Fruit fly (Drosophila melanogaster) whole organism, embryonic: ENCODE results near the gene Bug22.

Experiments used
- BEAF-32 ChIP-seq: fragments of 200-800 bp; sonication (Bioruptor generic); optimal IDR thresholded peaks from 3 replicates; lab custom pipeline; 2017; ENCODE audit warnings: missing biosample characterization, missing genetic modification characterization, mild to moderate bottlenecking, moderate library complexity, missing genetic modification reagents
- Bgb ChIP-seq: fragments of 200-800 bp; sonication (Bioruptor generic); IDR thresholded peaks from 2 replicates; pipeline ENCODE4 v1.3.6; 2022; ENCODE audit warnings: missing biosample characterization, missing genetic modification characterization; ENCODE audit not compliant: partially characterized antibody
- CG10267 ChIP-seq: fragments of 200-800 bp; sonication (Bioruptor generic); optimal IDR thresholded peaks from 2 replicates; lab custom pipeline; 2018; ENCODE audit warnings: missing biosample characterization, mild to moderate bottlenecking, missing genetic modification characterization, moderate library complexity
- CG12659 ChIP-seq: fragments of 200-800 bp; sonication (Bioruptor generic); optimal IDR thresholded peaks from 3 replicates; lab custom pipeline; 2017; ENCODE audit warnings: mild to moderate bottlenecking, missing biosample characterization, missing genetic modification reagents, missing genetic modification characterization
- CG15011 ChIP-seq: fragments of 200-800 bp; sonication (Bioruptor generic); optimal IDR thresholded peaks from 3 replicates; lab custom pipeline; 2018; ENCODE audit warnings: missing biosample characterization, mild to moderate bottlenecking, missing genetic modification characterization
- CG17568 ChIP-seq: fragments of 200-800 bp; sonication (Bioruptor generic); optimal IDR thresholded peaks from 2 replicates; lab custom pipeline; 2018; ENCODE audit warnings: missing biosample characterization, mild to moderate bottlenecking, missing genetic modification characterization, moderate library complexity
- CG1792 ChIP-seq: fragments of 200-800 bp; sonication (Bioruptor generic); optimal IDR thresholded peaks from 2 replicates; lab custom pipeline; 2016; ENCODE audit warnings: missing biosample characterization, missing genetic modification characterization
- CG2120 ChIP-seq: fragments of 200-800 bp; sonication (Bioruptor generic); optimal IDR thresholded peaks from 3 replicates; lab custom pipeline; 2016; ENCODE audit warnings: missing biosample characterization, missing genetic modification characterization
- CG2129 ChIP-seq: fragments of 200-800 bp; sonication (Bioruptor generic); IDR thresholded peaks from 2 replicates; pipeline ENCODE4 v1.3.6; 2022; ENCODE audit warnings: missing biosample characterization, missing genetic modification characterization; ENCODE audit not compliant: partially characterized antibody
- CG30020 ChIP-seq: fragments of 200-800 bp; optimal IDR thresholded peaks from 2 replicates; lab custom pipeline; 2019; ENCODE audit warnings: missing biosample characterization, mild to moderate bottlenecking, missing genetic modification characterization, moderate library complexity
- CG34224 ChIP-seq: fragments of 200-800 bp; sonication (Bioruptor generic); IDR thresholded peaks from 3 replicates; pipeline ENCODE4 v1.3.6; 2022; ENCODE audit warnings: missing biosample characterization, missing genetic modification characterization; ENCODE audit not compliant: partially characterized antibody
- CG3995 ChIP-seq: fragments of 200-800 bp; sonication (Bioruptor generic); optimal IDR thresholded peaks from 3 replicates; lab custom pipeline; 2016; ENCODE audit warnings: missing biosample characterization, missing genetic modification characterization
- CG8290 ChIP-seq, 3 experiments: fragments of 200-800 bp; sonication (Bioruptor generic); optimal IDR thresholded peaks; 2 replicates each; lab custom pipeline; 2016 to 2019; ENCODE audit warnings: missing biosample characterization in 3 of 3, missing genetic modification characterization in 3 of 3, mild to moderate bottlenecking in 2 of 3, moderate library complexity in 1 of 3
- CG8924 ChIP-seq: fragments of 200-800 bp; optimal IDR thresholded peaks from 3 replicates; lab custom pipeline; 2019; ENCODE audit warnings: missing biosample characterization, mild to moderate bottlenecking, missing genetic modification characterization, moderate library complexity
- Dll ChIP-seq: fragments of 200-800 bp; sonication (Bioruptor generic); IDR thresholded peaks from 4 replicates; pipeline ENCODE4 v1.3.6; 2022; ENCODE audit warnings: missing biosample characterization, missing genetic modification characterization; ENCODE audit not compliant: partially characterized antibody
- Doc3 ChIP-seq: fragments of 200-800 bp; sonication (Bioruptor generic); IDR thresholded peaks from 3 replicates; pipeline ENCODE4 v1.3.6; 2022; ENCODE audit warnings: missing biosample characterization, missing genetic modification characterization; ENCODE audit not compliant: partially characterized antibody
- Dref ChIP-seq: fragments of 200-800 bp; sonication (Bioruptor generic); IDR thresholded peaks from 2 replicates; pipeline ENCODE4 v1.3.6; 2022; ENCODE audit warnings: missing biosample characterization, missing genetic modification characterization
- E2f2 ChIP-seq: fragments of 200-800 bp; sonication (Bioruptor generic); IDR thresholded peaks from 2 replicates; pipeline ENCODE4 v1.3.6; 2022; ENCODE audit warnings: missing biosample characterization, missing genetic modification characterization
- Hmr ChIP-seq: fragments of 200-800 bp; sonication (Bioruptor generic); optimal IDR thresholded peaks from 3 replicates; lab custom pipeline; 2017; ENCODE audit warnings: mild to moderate bottlenecking, missing biosample characterization, missing genetic modification reagents, missing genetic modification characterization
- Hr39 ChIP-seq: fragments of >200 bp; optimal IDR thresholded peaks from 2 replicates; lab custom pipeline; 2017
- MBD-R2 ChIP-seq: fragments of 200-800 bp; sonication (Bioruptor generic); IDR thresholded peaks from 2 replicates; pipeline ENCODE4 v1.3.6; 2022; ENCODE audit warnings: missing biosample characterization, missing genetic modification characterization
- MESR4 ChIP-seq: fragments of 200-800 bp; sonication (Bioruptor generic); optimal IDR thresholded peaks from 2 replicates; lab custom pipeline; 2018; ENCODE audit warnings: missing biosample characterization, mild to moderate bottlenecking, missing genetic modification characterization, moderate library complexity
- Opbp ChIP-seq: fragments of 200-800 bp; sonication (Bioruptor generic); IDR thresholded peaks from 3 replicates; pipeline ENCODE4 v1.3.6; 2022; ENCODE audit warnings: missing biosample characterization, missing genetic modification characterization; ENCODE audit not compliant: partially characterized antibody
- Six4 ChIP-seq: fragments of 200-800 bp; sonication (Bioruptor generic); optimal IDR thresholded peaks from 2 replicates; lab custom pipeline; 2016; ENCODE audit warnings: missing biosample characterization, missing genetic modification characterization
- Sox100B ChIP-seq: fragments of 200-800 bp; sonication (Bioruptor generic); optimal IDR thresholded peaks from 3 replicates; lab custom pipeline; 2018; ENCODE audit warnings: missing biosample characterization, mild to moderate bottlenecking, missing genetic modification characterization
- Sry-δ ChIP-seq: fragments of 200-800 bp; sonication (Bioruptor generic); optimal IDR thresholded peaks from 2 replicates; lab custom pipeline; 2016; ENCODE audit warnings: missing biosample characterization, missing genetic modification characterization
- Ssrp ChIP-seq: fragments of 200-800 bp; sonication (Bioruptor generic); optimal IDR thresholded peaks from 2 replicates; lab custom pipeline; 2018; ENCODE audit warnings: missing biosample characterization, mild to moderate bottlenecking, missing genetic modification characterization, moderate library complexity
- Trl ChIP-seq, 3 experiments: fragments of >200 bp in 2 of 3; fragments of 200-800 bp in 1 of 3; sonication (Bioruptor generic) in 1 of 3; optimal IDR thresholded peaks; 2 replicates in 1 of 3; 3 replicates in 2 of 3; lab custom pipeline; 2016 to 2017; ENCODE audit warnings: missing biosample characterization in 1 of 3, missing genetic modification characterization in 1 of 3
- bbx ChIP-seq: fragments of 200-800 bp; sonication (Bioruptor generic); IDR thresholded peaks from 2 replicates; pipeline ENCODE4 v1.3.6; 2022; ENCODE audit warnings: missing biosample characterization, missing genetic modification characterization; ENCODE audit not compliant: partially characterized antibody
- fd64A ChIP-seq: fragments of 200-800 bp; sonication (Bioruptor generic); optimal IDR thresholded peaks from 3 replicates; lab custom pipeline; 2018; ENCODE audit warnings: missing biosample characterization, mild to moderate bottlenecking, missing genetic modification characterization
- hb ChIP-seq: fragments of 200-800 bp; sonication (Bioruptor generic); IDR thresholded peaks from 3 replicates; pipeline ENCODE4 v1.3.6; 2022; ENCODE audit warnings: missing biosample characterization, missing genetic modification characterization; ENCODE audit not compliant: partially characterized antibody
- jigr1 ChIP-seq: fragments of 200-800 bp; sonication (Bioruptor generic); IDR thresholded peaks from 3 replicates; pipeline ENCODE4 v1.3.6; 2022; ENCODE audit warnings: missing biosample characterization, missing genetic modification characterization
- mld ChIP-seq: fragments of 200-800 bp; sonication (Bioruptor generic); IDR thresholded peaks from 3 replicates; pipeline ENCODE4 v1.3.6; 2022; ENCODE audit warnings: missing biosample characterization, missing genetic modification characterization; ENCODE audit not compliant: partially characterized antibody
- nerfin-2 ChIP-seq: fragments of 200-800 bp; sonication (Bioruptor generic); IDR thresholded peaks from 2 replicates; pipeline ENCODE4 v1.3.6; 2022; ENCODE audit warnings: missing biosample characterization, missing genetic modification characterization; ENCODE audit not compliant: partially characterized antibody
- odd ChIP-seq: fragments of 200-800 bp; sonication (Bioruptor generic); optimal IDR thresholded peaks from 2 replicates; lab custom pipeline; 2017; ENCODE audit warnings: missing biosample characterization, mild to moderate bottlenecking, missing genetic modification characterization
- phol ChIP-seq: fragments of 200-800 bp; sonication (Bioruptor generic); optimal IDR thresholded peaks from 3 replicates; lab custom pipeline; 2018; ENCODE audit warnings: missing biosample characterization, mild to moderate bottlenecking, missing genetic modification characterization, moderate library complexity
- pzg ChIP-seq: fragments of 200-800 bp; sonication (Bioruptor generic); optimal IDR thresholded peaks from 3 replicates; lab custom pipeline; 2018; ENCODE audit warnings: missing biosample characterization, mild to moderate bottlenecking, missing genetic modification characterization, moderate library complexity
- ro ChIP-seq: fragments of 200-800 bp; sonication (Bioruptor generic); IDR thresholded peaks from 2 replicates; pipeline ENCODE4 v1.3.6; 2022; ENCODE audit warnings: missing biosample characterization, missing genetic modification characterization
- row ChIP-seq: fragments of 200-800 bp; sonication (Bioruptor generic); IDR thresholded peaks from 3 replicates; pipeline ENCODE4 v1.3.6; 2022; ENCODE audit warnings: missing biosample characterization, missing genetic modification characterization
- sens ChIP-seq: fragments of 200-800 bp; sonication (Bioruptor generic); peaks from one replicate; lab custom pipeline; 2016; ENCODE audit warnings: missing biosample characterization, missing genetic modification characterization
- sna ChIP-seq: fragments of 200-800 bp; sonication (Bioruptor generic); IDR thresholded peaks from 2 replicates; pipeline ENCODE4 v1.3.6; 2022; ENCODE audit warnings: missing biosample characterization, missing genetic modification characterization; ENCODE audit not compliant: partially characterized antibody
- stwl ChIP-seq: fragments of 200-800 bp; sonication (Bioruptor generic); optimal IDR thresholded peaks from 3 replicates; lab custom pipeline; 2018; ENCODE audit warnings: missing biosample characterization, mild to moderate bottlenecking, missing genetic modification characterization, moderate library complexity
- tna ChIP-seq: fragments of 200-800 bp; sonication (Bioruptor generic); IDR thresholded peaks from 2 replicates; pipeline ENCODE4 v1.3.6; 2022; ENCODE audit warnings: missing biosample characterization, missing genetic modification characterization; ENCODE audit not compliant: partially characterized antibody
- unc-4 ChIP-seq: fragments of 200-800 bp; sonication (Bioruptor generic); IDR thresholded peaks from 2 replicates; pipeline ENCODE4 v1.3.6; 2022; ENCODE audit warnings: missing biosample characterization, missing genetic modification characterization; ENCODE audit not compliant: partially characterized antibody
- wdn ChIP-seq: fragments of 200-800 bp; sonication (Bioruptor generic); IDR thresholded peaks from 2 replicates; pipeline ENCODE4 v1.3.6; 2022; ENCODE audit warnings: missing biosample characterization, missing genetic modification characterization
- zen2 ChIP-seq: fragments of 200-800 bp; sonication (Bioruptor generic); IDR thresholded peaks from 3 replicates; pipeline ENCODE4 v1.3.6; 2022; ENCODE audit warnings: missing biosample characterization, missing genetic modification characterization; ENCODE audit not compliant: partially characterized antibody

Bug22 gene

DNA sequence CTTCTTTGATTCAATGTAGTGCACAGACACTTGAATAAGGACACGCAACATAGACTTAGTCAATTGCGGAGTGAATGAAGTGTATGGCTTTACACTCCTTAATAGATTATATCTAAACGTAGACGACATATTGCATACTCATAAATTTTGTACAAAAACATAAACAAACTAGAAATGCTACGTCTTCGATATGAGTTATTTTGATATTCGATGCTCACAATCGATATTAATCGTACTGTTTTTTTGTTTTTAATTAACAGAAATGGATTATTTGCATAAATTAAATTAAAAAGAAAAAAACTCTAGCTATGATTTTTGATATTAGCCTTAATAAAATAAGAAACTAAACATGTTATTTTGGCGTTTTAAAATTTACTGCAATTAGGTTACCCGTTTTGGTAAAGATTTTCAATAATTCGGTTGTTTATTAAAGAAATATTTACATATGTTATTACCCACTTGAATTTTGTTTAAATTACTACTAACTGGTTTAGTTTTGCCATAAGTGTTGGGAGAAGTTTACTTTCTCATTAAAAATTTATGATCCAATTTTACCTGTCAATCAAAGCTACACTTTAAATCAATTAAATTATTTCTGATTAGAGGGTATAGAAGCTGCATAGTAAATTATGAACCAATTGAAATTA, 25.6 kb downstream of the Bug22 start, which contains the start of the genes CG17768, LSm-4 and Ir31a (continued):
- peak; percentile 73 for TF ChIP-seq BEAF-32 (GFP tag; lab: Kevin White, UChicago)
- peak; percentile 83 for TF ChIP-seq unc-4 (GFP tag; lab: Robert Waterston, UW)
- peak; percentile 46; the same call in 1 of the 2 replicates for TF ChIP-seq MBD-R2 (GFP tag; lab: Robert Waterston, UW)
- no peak for TF ChIP-seq CG2120 (GFP tag; lab: Kevin White, UChicago)
- peak; percentile 19; the same call in 1 of the 2 replicates for TF ChIP-seq E2f2 (GFP tag; lab: Robert Waterston, UW)
- TF ChIP-seq bbx (GFP tag; lab: Robert Waterston, UW), result peak; percentile 82
- no peak for TF ChIP-seq Ssrp (tag; lab: Kevin White, UChicago)
- peak; percentile 22 for TF ChIP-seq sens (GFP tag; lab: Kevin White, UChicago)
- peak; percentile 15 for TF ChIP-seq CG3995 (GFP tag; lab: Kevin White, UChicago)
- peak; percentile 85 for TF ChIP-seq CG34224
- peak; percentile 66; the same call in 1 of the 2 replicates for TF ChIP-seq sna (GFP tag; lab: Robert Waterston, UW)
- peak; percentile 72 for TF ChIP-seq Sry-δ (GFP tag; lab: Kevin White, UChicago)
- TF ChIP-seq row (GFP tag; lab: Robert Waterston, UW), result peak; percentile 54
- peak; percentile 91 for TF ChIP-seq CG30020 (tag; lab: Kevin White, UChicago)
- peak; percentile 25 for TF ChIP-seq CG12659 (GFP tag; lab: Kevin White, UChicago)
- TF ChIP-seq tna (GFP tag; lab: Robert Waterston, UW), result peak; percentile 45; the same call in 1 of the 2 replicates
- TF ChIP-seq Sox100B (GFP tag; lab: Kevin White, UChicago), result no peak
- TF ChIP-seq Dref (GFP tag; lab: Robert Waterston, UW), result peak; percentile 66
- TF ChIP-seq nerfin-2 (GFP tag; lab: Robert Waterston, UW), result peak; percentile 49; the same call in 1 of the 2 replicates
- no peak for TF ChIP-seq Six4 (GFP tag; lab: Kevin White, UChicago)
- TF ChIP-seq CG10267 (tag; lab: Kevin White, UChicago), result peak; percentile 1
- no peak for TF ChIP-seq Hr39 (lab: Kevin White, UChicago)
- no peak for TF ChIP-seq fd64A (GFP tag; lab: Kevin White, UChicago)
- TF ChIP-seq CG8924 (tag; lab: Kevin White, UChicago), result peak; percentile 25
- no peak for TF ChIP-seq Trl (optimal IDR thresholded peaks at IDR 0.05; lab: Kevin White, UChicago)
- TF ChIP-seq Trl (GFP tag; optimal IDR thresholded peaks at IDR 0.05; lab: Kevin White, UChicago), result no peak
- TF ChIP-seq Opbp (GFP tag; lab: Robert Waterston, UW), result peak; percentile 60; the same call in 2 of the 3 replicates
- peak; percentile 42 for TF ChIP-seq MESR4 (GFP tag; lab: Kevin White, UChicago)
- 0 out of 3 replicates have a peak, but pooled peaks have one; percentile 59 for TF ChIP-seq mld (GFP tag; lab: Robert Waterston, UW)
- peak; percentile 85 for TF ChIP-seq Dll (GFP tag; lab: Robert Waterston, UW)
- peak; percentile 66; the same call in 1 of the 2 replicates for TF ChIP-seq CG2129
- peak; percentile 20 for TF ChIP-seq pzg (GFP tag; lab: Kevin White, UChicago)
- no peak for TF ChIP-seq CG1792 (GFP tag; lab: Kevin White, UChicago)
- TF ChIP-seq CG15011 (GFP tag; lab: Kevin White, UChicago), result no peak
- no peak; the same call in 2 of the 3 replicates for TF ChIP-seq jigr1
- no peak for TF ChIP-seq Hmr (GFP tag; lab: Kevin White, UChicago)
- TF ChIP-seq wdn (GFP tag; lab: Robert Waterston, UW), result no peak
- TF ChIP-seq CG17568, result no peak
- TF ChIP-seq ro (GFP tag; lab: Robert Waterston, UW), result no peak
- peak; percentile 46; the same call in 1 of the 3 replicates for TF ChIP-seq zen2 (GFP tag; lab: Robert Waterston, UW)
- TF ChIP-seq phol, result peak; percentile 11
- TF ChIP-seq odd (GFP tag; lab: Kevin White, UChicago), result no peak
- TF ChIP-seq stwl (tag; lab: Kevin White, UChicago), result peak; percentile 18
- peak; percentile 80 for TF ChIP-seq Bgb (GFP tag; lab: Robert Waterston, UW)
- peak; percentile 27 for TF ChIP-seq CG8290 (GFP tag; optimal IDR thresholded peaks at IDR 0.05; lab: Kevin White, UChicago)
- no peak for TF ChIP-seq CG8290 (tag; optimal IDR thresholded peaks at IDR 0.05; lab: Kevin White, UChicago)
- peak; percentile 88 for TF ChIP-seq Doc3 (GFP tag; lab: Robert Waterston, UW)
- peak; percentile 68 for TF ChIP-seq hb
